Worm (Caenorhabditis elegans) whole organism, L2 larva: ENCODE measurements around the gene cutl-3.
A peak's percentile ranks its signal among the peaks of the same experiment; 100 is the strongest.

Experiments
- C34F6.9 ChIP-seq: fragments of 150-350 bp; optimal IDR thresholded peaks from 2 replicates; lab custom pipeline; 2014; ENCODE audit warnings: missing biosample characterization, missing genetic modification characterization
- F13H6.1 ChIP-seq: sonication (generic microtip); optimal IDR thresholded peaks from 2 replicates; lab custom pipeline; 2016; ENCODE audit warnings: missing genetic modification characterization, missing compliant biosample characterization
- R02D3.7 ChIP-seq: fragments of 150-350 bp; optimal IDR thresholded peaks from 2 replicates; lab custom pipeline; 2014; ENCODE audit warnings: missing biosample characterization, missing genetic modification characterization
- ZK546.5 ChIP-seq: sonication (generic microtip); optimal IDR thresholded peaks from 2 replicates; lab custom pipeline; 2017; ENCODE audit warnings: missing biosample characterization, missing genetic modification characterization
- alr-1 ChIP-seq: fragments of 150-350 bp; optimal IDR thresholded peaks from 2 replicates; lab custom pipeline; 2014; ENCODE audit warnings: missing biosample characterization, missing genetic modification characterization
- aly-2 ChIP-seq: fragments of 150-350 bp; optimal IDR thresholded peaks from 2 replicates; lab custom pipeline; 2014; ENCODE audit warnings: missing biosample characterization, missing genetic modification characterization
- ama-1 ChIP-seq: fragments of 150-350 bp; optimal IDR thresholded peaks from 2 replicates; lab custom pipeline; 2018; ENCODE audit warnings: inconsistent platforms
- blmp-1 ChIP-seq: sonication (generic microtip); optimal IDR thresholded peaks from 2 replicates; lab custom pipeline; 2017; ENCODE audit warnings: missing genetic modification characterization, mild to moderate bottlenecking, missing compliant biosample characterization, antibody characterized with exemption, moderate library complexity; ENCODE audit not compliant: insufficient read depth
- ceh-16 ChIP-seq: fragments of 150-350 bp; optimal IDR thresholded peaks from 2 replicates; lab custom pipeline; 2014; ENCODE audit warnings: missing biosample characterization, missing genetic modification characterization
- ceh-82 ChIP-seq: fragments of 150-350 bp; optimal IDR thresholded peaks from 2 replicates; lab custom pipeline; 2014; ENCODE audit warnings: missing biosample characterization, missing genetic modification characterization
- crh-2 ChIP-seq: sonication (generic microtip); optimal IDR thresholded peaks from 2 replicates; lab custom pipeline; 2017; ENCODE audit warnings: missing biosample characterization, missing genetic modification characterization
- dmd-4 ChIP-seq: sonication (generic microtip); optimal IDR thresholded peaks from 2 replicates; lab custom pipeline; 2017; ENCODE audit warnings: missing biosample characterization, missing genetic modification characterization
- egl-27 ChIP-seq: sonication (generic microtip); optimal IDR thresholded peaks from 3 replicates; lab custom pipeline; 2017; ENCODE audit warnings: missing biosample characterization, missing genetic modification reagents, missing genetic modification characterization
- fos-1 ChIP-seq: fragments of 150-350 bp; optimal IDR thresholded peaks from 2 replicates; lab custom pipeline; 2014; ENCODE audit warnings: missing biosample characterization, missing genetic modification characterization
- lin-11 ChIP-seq: fragments of 150-350 bp; sonication (generic microtip); optimal IDR thresholded peaks from 2 replicates; lab custom pipeline; 2014; ENCODE audit warnings: missing biosample characterization, missing genetic modification characterization, inconsistent platforms, mixed read lengths
- lin-13 ChIP-seq: fragments of 150-350 bp; optimal IDR thresholded peaks from 2 replicates; lab custom pipeline; 2014; ENCODE audit warnings: missing biosample characterization, missing genetic modification reagents, missing genetic modification characterization
- lin-39 ChIP-seq: fragments of 150-350 bp; optimal IDR thresholded peaks from 2 replicates; lab custom pipeline; 2014; ENCODE audit warnings: missing biosample characterization, missing genetic modification reagents, missing genetic modification characterization
- lsy-2 ChIP-seq, 2 experiments: fragments of 150-350 bp in 1 of 2; sonication (generic microtip) in 1 of 2; optimal IDR thresholded peaks; 2 replicates each; lab custom pipeline; 2014 to 2017; ENCODE audit warnings: missing biosample characterization in 2 of 2, missing genetic modification characterization in 2 of 2
- mab-5 ChIP-seq: fragments of 150-350 bp; optimal IDR thresholded peaks from 2 replicates; lab custom pipeline; 2014; ENCODE audit warnings: missing biosample characterization, missing genetic modification characterization
- mdl-1 ChIP-seq, 2 experiments: fragments of 150-350 bp in 1 of 2; sonication (generic microtip) in 1 of 2; optimal IDR thresholded peaks; 2 replicates each; lab custom pipeline; 2017; ENCODE audit warnings: missing biosample characterization in 2 of 2, missing genetic modification characterization in 2 of 2
- nhr-11 ChIP-seq: fragments of 150-350 bp; optimal IDR thresholded peaks from 2 replicates; lab custom pipeline; 2014; ENCODE audit warnings: missing biosample characterization, missing genetic modification characterization
- nhr-129 ChIP-seq: fragments of 150-350 bp; optimal IDR thresholded peaks from 2 replicates; lab custom pipeline; 2014; ENCODE audit warnings: missing biosample characterization, missing genetic modification characterization
- nhr-23 ChIP-seq: fragments of 150-350 bp; optimal IDR thresholded peaks from 2 replicates; lab custom pipeline; 2014; ENCODE audit warnings: missing biosample characterization, missing genetic modification reagents, missing genetic modification characterization
- nhr-237 ChIP-seq: fragments of 150-350 bp; optimal IDR thresholded peaks from 2 replicates; lab custom pipeline; 2014; ENCODE audit warnings: missing biosample characterization, missing genetic modification characterization
- nhr-25 ChIP-seq: fragments of 150-350 bp; sonication (generic microtip); optimal IDR thresholded peaks from 3 replicates; lab custom pipeline; 2014; ENCODE audit warnings: missing biosample characterization, missing genetic modification characterization
- nhr-6 ChIP-seq: fragments of 150-350 bp; optimal IDR thresholded peaks from 2 replicates; lab custom pipeline; 2014; ENCODE audit warnings: missing biosample characterization, missing genetic modification characterization
- peb-1 ChIP-seq: fragments of 150-350 bp; optimal IDR thresholded peaks from 2 replicates; lab custom pipeline; 2014; ENCODE audit warnings: missing biosample characterization, missing genetic modification characterization
- sem-4 ChIP-seq: fragments of 150-350 bp; optimal IDR thresholded peaks from 2 replicates; lab custom pipeline; 2014; ENCODE audit warnings: missing biosample characterization, missing genetic modification reagents, missing genetic modification characterization
- sma-9 ChIP-seq, 2 experiments: fragments of 150-350 bp in 1 of 2; sonication (generic microtip) in 1 of 2; optimal IDR thresholded peaks; 2 replicates each; lab custom pipeline; 2014 to 2016; ENCODE audit warnings: missing genetic modification characterization in 2 of 2, mild to moderate bottlenecking in 1 of 2, missing biosample characterization in 1 of 2, missing compliant biosample characterization in 1 of 2, missing genetic modification reagents in 1 of 2, moderate library complexity in 1 of 2
- snpc-4 ChIP-seq: fragments of 150-350 bp; optimal IDR thresholded peaks from 2 replicates; lab custom pipeline; 2014; ENCODE audit warnings: missing biosample characterization, missing genetic modification characterization
- unc-39 ChIP-seq: fragments of 150-350 bp; optimal IDR thresholded peaks from 2 replicates; lab custom pipeline; 2014; ENCODE audit warnings: missing biosample characterization, missing genetic modification characterization
- unc-62 ChIP-seq: fragments of 150-350 bp; optimal IDR thresholded peaks from 2 replicates; lab custom pipeline; 2014; ENCODE audit warnings: missing biosample characterization, missing genetic modification reagents, missing genetic modification characterization
- zag-1 ChIP-seq: fragments of 150-350 bp; optimal IDR thresholded peaks from 2 replicates; lab custom pipeline; 2014; ENCODE audit warnings: missing biosample characterization, missing genetic modification characterization
- ztf-1 ChIP-seq: fragments of 200-800 bp; sonication (Bioruptor generic); conservative IDR thresholded peaks from 2 replicates; pipeline ENCODE4 v1.3.6; 2022; ENCODE audit warnings: missing genetic modification characterization, missing compliant biosample characterization
- ztf-4 ChIP-seq: fragments of 150-350 bp; optimal IDR thresholded peaks from 2 replicates; lab custom pipeline; 2014; ENCODE audit warnings: missing biosample characterization, missing genetic modification characterization

The cutl-3 gene

DNA sequence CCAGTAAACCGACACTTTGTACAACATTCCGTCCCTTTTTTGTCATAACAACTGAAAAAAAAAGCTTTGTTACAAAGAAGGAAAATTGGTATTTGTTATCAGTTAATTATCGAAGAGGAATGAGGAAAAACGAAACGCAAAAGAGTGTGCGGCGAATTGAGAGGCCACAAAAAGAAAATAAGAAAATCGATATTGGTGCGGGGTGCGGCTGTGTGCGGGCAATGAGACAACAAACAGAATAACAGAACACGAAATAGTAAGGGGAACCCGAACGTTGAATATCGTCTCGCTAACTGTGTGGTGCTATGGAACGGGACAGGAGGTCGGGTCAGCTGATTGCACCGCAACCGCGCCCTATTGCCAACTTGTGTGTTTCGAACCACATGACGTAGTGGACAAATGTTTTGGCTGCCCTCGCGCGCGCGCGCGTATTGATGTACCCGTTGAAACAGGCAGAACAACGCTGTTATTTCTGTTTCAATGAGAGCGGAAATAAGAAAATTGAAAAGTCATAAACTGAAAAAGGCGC is 41.6 kb upstream of the cutl-3 start, which contains the start of gene C18B12.4 (continued):
- TF ChIP-seq aly-2 (tag; lab: Kevin White, UChicago) (no peak), dmd-4 (tag; lab: Kevin White, UChicago) (no peak), nhr-25 (tag; lab: Kevin White, UChicago) (peak; percentile 90), nhr-23 (tag; lab: Kevin White, UChicago) (no peak), zag-1 (tag; lab: Kevin White, UChicago) (peak; percentile 62), ceh-82 (tag; lab: Kevin White, UChicago) (peak; percentile 26), nhr-237 (tag; lab: Kevin White, UChicago) (no peak), fos-1 (tag; lab: Kevin White, UChicago) (peak; percentile 51), unc-62 (no peak), ztf-4 (tag; lab: Kevin White, UChicago) (peak; percentile 65), C34F6.9 (tag; lab: Kevin White, UChicago) (peak; percentile 90), mdl-1 (tag; optimal IDR thresholded peaks at IDR 0.05; lab: Kevin White, UChicago) (peak; percentile 22 to 83), alr-1 (tag; lab: Kevin White, UChicago) (no peak), egl-27 (tag; lab: Kevin White, UChicago) (peak; percentile 8), ceh-16 (tag; lab: Kevin White, UChicago) (peak; percentile 85), blmp-1 (tag; lab: Kevin White, UChicago) (peak; percentile 61)

DNA sequence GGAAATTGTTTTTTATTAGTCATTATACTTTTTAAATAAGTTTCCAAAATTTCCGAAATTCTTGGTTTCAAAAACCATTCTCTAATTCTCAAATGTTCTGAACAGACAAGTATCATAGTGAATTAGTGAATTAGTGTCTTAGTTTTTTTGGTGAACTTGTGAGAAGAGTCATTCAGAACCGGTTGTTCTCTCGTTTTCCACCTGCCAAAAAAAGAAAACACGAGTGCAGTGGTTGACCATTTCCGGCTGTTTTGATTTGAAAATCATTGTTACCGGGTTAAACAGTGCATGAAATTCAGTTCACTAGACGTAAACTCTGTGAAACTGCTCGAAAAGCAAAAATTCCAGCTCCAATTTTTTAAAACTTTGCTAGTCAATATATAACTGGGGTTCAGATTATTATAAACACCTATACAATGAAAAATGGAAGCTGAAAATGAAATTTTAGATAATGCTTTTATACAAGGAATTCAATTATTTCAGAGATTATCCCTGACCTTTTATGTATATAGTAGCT is 40.8 kb upstream of the cutl-3 start:
- TF ChIP-seq ceh-16 (tag; lab: Kevin White, UChicago) (no peak), snpc-4 (tag; lab: Kevin White, UChicago) (no peak), zag-1 (tag; lab: Kevin White, UChicago) (no peak), ceh-82 (tag; lab: Kevin White, UChicago) (no peak), lin-13 (GFP tag; lab: Kevin White, UChicago) (no peak), lin-11 (tag; lab: Kevin White, UChicago) (no peak), sma-9 (GFP tag; optimal IDR thresholded peaks at IDR 0.05; lab: Kevin White, UChicago) (peak; percentile 6), sma-9 (tag; optimal IDR thresholded peaks at IDR 0.05; lab: Kevin White, UChicago) (no peak)

DNA sequence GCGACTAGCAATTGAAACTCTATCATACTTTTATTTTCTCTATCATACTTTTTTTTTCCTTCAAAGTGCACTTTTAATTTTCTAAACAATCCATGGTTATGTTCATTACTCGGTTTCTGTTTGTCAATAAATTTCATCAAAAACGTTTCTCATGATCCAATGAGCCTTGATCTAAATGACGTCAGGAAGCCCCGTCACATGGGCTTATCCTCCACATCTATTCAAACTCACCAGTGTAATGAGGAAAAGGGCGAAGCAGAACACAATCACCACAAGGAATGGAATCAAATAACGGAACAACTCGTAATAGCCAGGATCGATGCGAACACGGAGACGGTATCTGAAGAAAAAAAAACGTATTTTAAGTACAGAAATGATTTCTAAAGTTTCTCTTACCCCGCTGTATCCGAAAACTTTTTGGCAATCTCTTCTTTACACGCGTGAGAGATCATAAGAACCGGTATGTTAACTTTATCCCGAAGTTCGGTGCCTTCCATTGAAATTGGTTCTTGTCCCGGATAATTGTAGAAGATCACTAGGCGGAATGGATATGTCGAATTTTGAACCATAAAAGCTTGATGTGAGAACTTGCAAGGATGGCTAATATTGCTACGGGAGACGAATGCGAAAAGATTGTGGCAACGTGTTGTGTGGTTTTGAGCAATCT is 40.2 kb upstream of the cutl-3 start:
- TF ChIP-seq dmd-4 (tag; lab: Kevin White, UChicago) = no peak
- no peak for TF ChIP-seq peb-1 (tag; lab: Kevin White, UChicago)
- no peak for TF ChIP-seq R02D3.7 (tag; lab: Kevin White, UChicago)
- TF ChIP-seq unc-39 (tag; lab: Kevin White, UChicago) = no peak
- TF ChIP-seq nhr-11 (tag; lab: Kevin White, UChicago) = no peak
- TF ChIP-seq nhr-6 (tag; lab: Kevin White, UChicago) = no peak
- TF ChIP-seq egl-27 (tag; lab: Kevin White, UChicago) = no peak
- no peak for TF ChIP-seq lin-11 (tag; lab: Kevin White, UChicago)
- peak in 1 of 2 experiments; percentile 34 for TF ChIP-seq lsy-2 (tag; optimal IDR thresholded peaks at IDR 0.05; lab: Kevin White, UChicago)
- no peak for TF ChIP-seq ztf-1 (GFP tag; lab: Robert Waterston, UW)
- no peak for TF ChIP-seq crh-2 (tag; lab: Kevin White, UChicago)
- no peak for TF ChIP-seq F13H6.1
- peak; percentile 51 for TF ChIP-seq nhr-129 (tag; lab: Kevin White, UChicago)
- no peak for TF ChIP-seq unc-62
- no peak for TF ChIP-seq ama-1 (lab: Kevin White, UChicago)
- TF ChIP-seq sma-9 (GFP tag; optimal IDR thresholded peaks at IDR 0.05; lab: Kevin White, UChicago) = peak; percentile 53
- TF ChIP-seq sma-9 (tag; optimal IDR thresholded peaks at IDR 0.05; lab: Kevin White, UChicago) = no peak
- TF ChIP-seq C34F6.9 (tag; lab: Kevin White, UChicago) = peak; percentile 25
- TF ChIP-seq ZK546.5 (tag; lab: Kevin White, UChicago) = no peak
- no peak for TF ChIP-seq aly-2 (tag; lab: Kevin White, UChicago)
- TF ChIP-seq nhr-23 (tag; lab: Kevin White, UChicago) = no peak
- TF ChIP-seq sem-4 (tag; lab: Kevin White, UChicago) = no peak

DNA sequence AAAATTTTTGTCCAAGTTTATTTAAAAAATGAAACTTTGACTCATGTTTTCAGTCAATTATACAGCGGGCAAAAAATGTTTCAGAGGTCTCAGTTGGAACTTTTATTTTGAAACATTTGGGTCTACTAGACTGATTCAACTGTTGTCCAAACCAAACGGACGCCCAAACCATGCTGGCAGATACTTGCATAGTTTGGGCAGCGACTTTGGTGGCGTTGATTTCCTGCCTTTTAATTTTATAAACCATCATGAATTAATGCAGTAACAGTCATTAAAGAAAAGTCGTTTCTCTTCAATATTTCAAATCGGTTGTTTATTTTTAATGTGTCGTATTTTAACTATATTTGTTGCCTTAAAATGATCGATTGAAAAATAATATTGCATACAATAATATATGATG is 37.3 kb upstream of the cutl-3 start:
- no peak for TF ChIP-seq lin-13 (GFP tag; lab: Kevin White, UChicago)
- no peak for TF ChIP-seq ceh-82 (tag; lab: Kevin White, UChicago)
- no peak for TF ChIP-seq sem-4 (tag; lab: Kevin White, UChicago)
- no peak for TF ChIP-seq egl-27 (tag; lab: Kevin White, UChicago)
- no peak for TF ChIP-seq lin-39
- no peak for TF ChIP-seq ztf-1 (GFP tag; lab: Robert Waterston, UW)
- no peak for TF ChIP-seq nhr-6 (tag; lab: Kevin White, UChicago)
- no peak for TF ChIP-seq mab-5 (tag; lab: Kevin White, UChicago)
- peak in 1 of 2 experiments; percentile 6 for TF ChIP-seq lsy-2 (tag; optimal IDR thresholded peaks at IDR 0.05; lab: Kevin White, UChicago)
- peak; percentile 30 for TF ChIP-seq nhr-25 (tag; lab: Kevin White, UChicago)
- no peak for TF ChIP-seq fos-1 (tag; lab: Kevin White, UChicago)
- TF ChIP-seq ztf-4 (tag; lab: Kevin White, UChicago) = peak; percentile 16
